Fruit fly (Drosophila melanogaster): Measurements from ENCODE around the gene Pp1alpha-96A.

Pp1alpha-96A gene

DNA sequence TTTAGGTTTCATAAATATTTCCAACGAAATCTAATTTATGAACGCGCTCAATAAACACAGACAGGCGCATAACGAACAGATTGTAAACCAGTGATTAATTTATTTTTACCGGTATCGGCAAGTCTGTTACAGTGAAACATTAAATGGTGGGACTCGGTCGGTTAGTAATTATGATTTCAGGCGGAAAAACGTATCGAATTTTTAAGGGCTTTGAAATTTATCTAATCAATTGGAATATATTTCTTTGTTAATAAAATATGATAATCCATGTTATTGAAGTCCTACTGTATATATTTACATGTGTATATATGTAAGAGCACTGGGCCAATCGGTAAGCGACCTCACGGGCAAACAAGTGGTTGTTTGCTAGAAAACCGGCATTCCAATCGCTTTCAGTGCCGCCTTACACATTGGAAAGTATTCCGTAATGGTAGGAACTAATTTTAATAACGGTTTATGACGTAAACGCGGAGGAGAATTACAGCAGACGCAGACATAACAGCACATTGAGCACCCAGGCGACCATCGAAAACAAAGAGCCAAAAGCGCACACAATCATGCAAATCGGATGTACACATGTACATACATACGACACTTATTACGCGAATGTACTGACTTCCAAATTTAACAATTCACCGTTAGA lies 25.1 kb downstream of the Pp1alpha-96A start:
- peak; percentile 93 for TF ChIP-seq CG17801 (GFP tag; optimal IDR thresholded peaks at IDR 0.05; ENCODE audit: partially characterized antibody)

DNA sequence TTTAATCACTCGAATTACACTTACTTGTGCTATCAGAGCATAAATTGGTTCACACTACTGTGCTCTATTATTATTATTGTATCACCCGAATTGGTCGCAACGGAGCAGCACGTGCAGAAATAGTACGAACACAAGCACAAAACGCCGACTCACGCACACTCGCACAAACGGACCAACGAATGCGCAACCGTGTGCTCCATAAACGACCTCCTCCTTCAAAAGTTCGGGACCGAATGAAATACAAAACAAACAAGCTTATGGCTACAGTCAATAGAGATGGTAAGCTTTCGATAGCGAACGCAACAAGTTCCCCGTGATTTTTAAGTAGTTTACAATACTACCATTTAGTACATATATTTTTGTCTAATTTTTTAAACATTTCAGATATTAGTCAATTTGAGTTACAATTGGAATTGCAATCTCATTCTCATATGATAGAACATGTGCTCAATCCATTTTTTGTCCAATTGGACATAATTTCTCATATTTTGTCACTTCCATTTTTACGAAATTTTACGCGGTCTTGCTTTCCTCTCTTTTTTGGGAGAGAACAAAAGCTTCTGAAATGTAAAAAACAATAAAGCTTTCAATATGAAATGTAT lies 25.7 kb downstream of the Pp1alpha-96A start, which contains the start of gene Cftr:
Gene Cftr, minus strand, starts transcription at position 239 of the 602 bp plus-strand sequence.
- TF ChIP-seq CG17801 (GFP tag; optimal IDR thresholded peaks at IDR 0.05; ENCODE audit: partially characterized antibody), result peak; percentile 87

DNA sequence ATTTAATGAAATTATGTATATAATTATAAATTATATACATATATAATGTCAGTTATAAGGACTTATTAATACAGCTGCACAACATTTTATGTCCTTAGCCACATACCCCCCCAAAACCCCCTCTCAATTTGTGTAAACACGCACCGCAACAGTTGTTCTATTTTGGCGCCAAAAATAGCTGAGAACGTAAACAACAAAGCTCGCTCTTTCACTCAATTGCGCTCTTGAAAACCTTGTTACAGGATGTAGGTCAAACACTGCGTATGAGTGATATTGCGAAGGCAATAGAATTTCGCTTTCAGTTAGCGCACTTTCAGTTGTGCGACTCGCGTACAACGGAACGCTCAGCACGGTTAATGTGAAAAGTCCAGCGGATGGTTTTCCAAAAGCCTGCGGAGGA lies 26.3 kb downstream of the Pp1alpha-96A start, which contains the start of gene Esyt2:
Gene Esyt2, plus strand, starts transcription at position 332 of the 400 bp plus-strand sequence.
- TF ChIP-seq CG17801 (GFP tag; optimal IDR thresholded peaks at IDR 0.05; ENCODE audit: partially characterized antibody), result no peak

DNA sequence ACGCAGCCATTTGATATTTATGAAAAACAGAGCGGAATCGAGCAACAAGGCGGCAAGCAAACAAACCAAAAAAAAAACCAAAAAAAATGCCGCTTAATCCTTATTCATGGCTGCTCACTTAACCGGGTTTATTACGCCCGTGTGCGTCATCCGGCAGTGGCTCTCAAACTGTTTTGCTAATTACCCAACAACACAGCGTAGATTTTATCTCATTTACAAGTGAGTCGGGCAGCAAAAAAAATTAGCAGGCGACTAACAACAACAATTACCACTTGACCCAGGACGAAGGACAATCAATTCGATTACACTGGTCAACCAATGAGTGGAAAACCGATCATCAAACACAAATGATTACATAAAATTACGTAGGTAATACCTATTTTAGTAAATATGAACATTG lies 30.1 kb downstream of the Pp1alpha-96A start:
- TF ChIP-seq CG17801 (GFP tag; optimal IDR thresholded peaks at IDR 0.05; ENCODE audit: partially characterized antibody), result no peak

dm6 chr3R:24548832-24549231 lies 30.8 kb downstream of the Pp1alpha-96A start:
- TF ChIP-seq CG17801 (GFP tag; optimal IDR thresholded peaks at IDR 0.05; ENCODE audit: partially characterized antibody), result no peak

DNA sequence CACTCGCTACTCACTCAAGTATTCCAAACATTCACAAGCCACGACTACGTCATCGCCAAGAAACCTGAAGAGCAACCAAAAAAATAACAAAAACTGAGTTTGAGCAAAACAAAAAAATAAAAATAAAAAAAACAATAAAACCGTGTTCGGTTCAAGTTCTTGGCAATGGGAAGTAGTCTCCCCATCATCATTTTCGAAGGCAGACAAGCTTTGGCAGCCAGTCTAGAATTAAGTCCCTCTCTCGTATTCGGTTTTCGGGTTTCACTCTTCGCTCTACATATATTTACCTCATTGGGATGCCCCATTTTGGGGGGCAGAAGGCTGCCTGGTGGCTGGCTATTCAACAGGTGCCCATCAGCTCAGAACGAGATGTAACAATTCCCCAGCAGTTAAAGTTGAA lies 31.8 kb downstream of the Pp1alpha-96A start:
- peak; percentile 46 for TF ChIP-seq CG17801 (GFP tag; optimal IDR thresholded peaks at IDR 0.05; ENCODE audit: partially characterized antibody)

DNA sequence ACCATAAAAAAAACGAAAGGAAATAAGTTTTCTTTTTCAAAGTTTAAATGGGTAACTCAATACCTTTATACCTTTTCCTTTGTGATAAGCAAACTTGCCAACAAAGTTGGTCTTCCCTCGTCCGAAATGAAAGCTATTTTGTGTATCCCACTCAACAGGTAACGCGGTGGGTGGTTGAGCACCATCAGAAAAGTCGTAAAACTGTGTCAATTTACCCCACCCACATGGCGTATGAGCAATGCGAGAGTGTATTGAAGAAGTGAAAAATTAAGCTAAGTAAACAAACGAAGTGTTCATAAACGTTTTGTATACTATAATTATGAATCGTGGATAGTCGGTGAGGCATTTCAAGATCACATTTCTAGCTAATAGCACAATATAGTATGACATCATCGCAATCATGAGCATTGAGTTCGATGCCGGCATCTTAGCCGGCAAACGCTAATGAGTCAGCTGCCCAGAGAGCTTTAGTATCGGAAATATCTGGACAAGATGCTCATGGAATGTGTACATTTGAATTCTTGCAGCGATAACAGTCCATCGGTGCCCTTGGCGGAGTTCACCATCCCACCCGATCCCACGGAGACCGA lies 32.8 kb downstream of the Pp1alpha-96A start:
- no peak for TF ChIP-seq CG17801 (GFP tag; optimal IDR thresholded peaks at IDR 0.05; ENCODE audit: partially characterized antibody)

DNA sequence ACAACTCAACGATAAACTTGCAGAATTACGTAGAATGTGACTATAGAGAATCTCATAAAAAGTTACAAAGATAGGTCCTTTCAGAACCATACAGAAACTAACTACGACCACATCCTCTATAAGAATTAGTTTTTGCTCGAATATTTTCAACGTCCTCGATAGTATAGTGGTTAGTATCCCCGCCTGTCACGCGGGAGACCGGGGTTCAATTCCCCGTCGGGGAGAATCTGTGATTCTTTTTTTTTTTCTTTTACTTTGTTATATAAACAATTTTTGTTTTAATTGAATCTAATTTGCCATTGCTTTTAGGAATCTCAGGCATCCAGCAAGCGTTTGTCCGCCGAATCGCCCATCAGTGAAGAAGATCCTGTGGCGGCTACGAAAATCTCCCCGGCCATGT lies 37.1 kb downstream of the Pp1alpha-96A start:
- TF ChIP-seq CG17801 (GFP tag; optimal IDR thresholded peaks at IDR 0.05; ENCODE audit: partially characterized antibody), result no peak

DNA sequence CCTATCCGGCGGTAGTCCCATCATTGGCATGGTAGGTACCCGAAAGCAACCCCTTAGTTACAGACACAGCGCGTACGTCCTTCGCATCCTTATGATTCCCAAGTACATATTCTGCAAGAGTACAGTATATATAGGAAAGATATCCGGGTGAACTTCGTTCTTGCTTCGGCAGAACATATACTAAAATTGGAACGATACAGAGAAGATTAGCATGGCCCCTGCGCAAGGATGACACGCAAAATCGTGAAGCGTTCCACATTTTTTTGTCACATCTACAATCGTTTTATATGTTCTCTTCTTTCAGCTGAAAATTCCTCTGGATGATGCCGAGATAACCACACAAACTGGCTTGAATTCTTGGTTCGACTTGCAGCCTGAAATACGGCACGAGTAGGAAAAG lies 37.9 kb downstream of the Pp1alpha-96A start:
- TF ChIP-seq CG17801 (GFP tag; optimal IDR thresholded peaks at IDR 0.05; ENCODE audit: partially characterized antibody), result no peak

DNA sequence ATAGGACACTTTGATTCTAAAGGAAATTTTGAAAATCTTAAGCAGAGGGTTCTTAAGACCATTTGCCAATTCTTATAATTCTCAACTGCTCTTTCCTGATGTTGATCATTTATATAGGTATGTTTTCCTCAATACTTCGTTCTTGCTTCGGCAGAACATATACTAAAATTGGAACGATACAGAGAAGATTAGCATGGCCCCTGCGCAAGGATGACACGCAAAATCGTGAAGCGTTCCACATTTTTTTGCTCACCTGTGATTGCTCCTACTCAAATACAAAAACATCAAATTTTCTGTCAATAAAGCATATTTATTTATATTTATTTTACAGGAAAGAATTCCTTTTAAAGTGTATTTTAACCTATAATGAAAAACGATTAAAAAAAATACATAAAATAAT lies 38.5 kb downstream of the Pp1alpha-96A start:
- no peak for TF ChIP-seq CG17801 (GFP tag; optimal IDR thresholded peaks at IDR 0.05; ENCODE audit: partially characterized antibody)

dm6 chr3R:24557020-24557465 lies 39.0 kb downstream of the Pp1alpha-96A start:
- peak; percentile 26 for TF ChIP-seq CG17801 (GFP tag; optimal IDR thresholded peaks at IDR 0.05; ENCODE audit: partially characterized antibody)

DNA sequence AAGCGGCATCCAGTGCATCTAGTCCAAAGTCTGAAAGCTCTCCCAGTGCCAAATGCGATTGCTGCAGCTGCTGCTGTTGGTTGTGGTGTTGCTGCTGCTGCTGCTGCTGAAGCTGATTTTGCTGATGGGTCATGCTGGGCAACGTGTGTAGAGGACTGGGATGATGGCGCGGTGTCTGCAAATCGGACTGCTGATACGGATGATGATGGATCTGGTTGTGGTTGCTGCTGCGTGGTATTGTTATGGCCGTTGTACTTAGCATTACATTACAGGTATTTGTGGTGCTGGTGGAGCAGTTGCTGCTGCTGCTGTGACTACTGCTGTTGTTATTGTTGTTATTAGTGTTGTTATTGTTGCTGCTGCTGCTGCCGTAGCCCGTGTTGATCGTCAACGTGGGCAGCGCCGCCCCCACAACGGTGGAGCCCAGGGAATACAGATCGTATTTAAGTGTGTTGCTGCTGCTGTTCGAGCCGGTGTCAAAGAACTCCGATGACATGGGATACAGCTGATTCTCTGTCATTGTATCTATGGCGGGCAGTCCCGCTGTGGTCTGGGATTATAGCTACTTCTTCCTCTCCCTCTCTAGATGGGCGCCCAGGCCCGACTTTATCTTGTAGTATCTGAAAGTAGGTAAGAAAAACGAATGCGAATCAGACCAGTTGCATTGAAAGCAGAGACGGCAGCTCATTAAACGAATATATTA lies 44.4 kb downstream of the Pp1alpha-96A start:
- TF ChIP-seq CG17801 (GFP tag; optimal IDR thresholded peaks at IDR 0.05; ENCODE audit: partially characterized antibody), result no peak

DNA sequence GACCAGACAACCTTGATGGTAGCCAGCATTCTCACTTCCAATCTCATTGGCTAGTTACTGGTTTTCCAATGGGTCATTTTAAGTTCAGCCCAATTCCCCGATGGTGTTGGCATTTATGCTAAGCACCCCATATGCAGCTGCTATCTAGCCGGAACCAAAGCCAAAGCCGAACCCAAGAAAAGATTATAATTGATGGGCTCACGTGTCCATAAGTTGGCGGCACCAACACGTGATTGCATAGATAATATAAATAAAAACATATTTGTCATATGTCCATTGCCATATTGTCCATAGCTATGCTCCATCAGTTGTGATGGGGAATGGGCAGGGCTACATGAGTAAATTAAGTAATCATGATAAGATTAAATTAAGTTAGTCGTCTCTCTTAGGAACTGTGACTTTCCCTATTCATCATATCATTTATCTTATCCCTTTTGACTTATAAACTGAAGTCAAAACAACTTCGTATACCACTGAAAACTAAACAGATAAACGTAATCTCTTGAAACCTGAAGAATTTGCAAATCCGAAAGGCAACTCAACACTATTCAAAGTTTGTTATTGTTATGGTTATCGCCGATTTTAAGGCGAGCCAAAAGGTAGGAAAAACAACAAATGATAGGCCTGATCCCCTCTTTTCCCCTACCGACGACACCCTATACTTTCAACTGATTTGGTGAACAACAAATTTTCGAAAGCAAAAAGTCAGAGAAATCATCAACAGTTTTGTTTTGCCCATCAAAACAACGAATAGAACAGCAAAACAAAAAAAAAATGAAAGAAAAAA lies 45.2 kb downstream of the Pp1alpha-96A start:
- TF ChIP-seq CG17801 (GFP tag; optimal IDR thresholded peaks at IDR 0.05; ENCODE audit: partially characterized antibody), result no peak

- no peak for TF ChIP-seq CG17801 (GFP tag; optimal IDR thresholded peaks at IDR 0.05; ENCODE audit: partially characterized antibody)
Observed at dm6 chr3R:24564191-24564798, 46.2 kb downstream of the Pp1alpha-96A start.
